Worm (Caenorhabditis elegans) whole organism, L4/young adult: ENCODE data around the gene shpk-1.

ENCODE experiments used
- W03F9.2 ChIP-seq: fragments of 150-350 bp; optimal IDR thresholded peaks from 2 replicates; lab custom pipeline; 2014; ENCODE audit warnings: missing biosample characterization, missing genetic modification characterization
- dao-5 ChIP-seq: sonication (generic microtip); optimal IDR thresholded peaks from 2 replicates; lab custom pipeline; 2016; ENCODE audit warnings: missing genotype, missing genetic modification characterization, moderate library complexity, missing compliant biosample characterization
- him-1 ChIP-seq: sonication (generic microtip); optimal IDR thresholded peaks from 2 replicates; lab custom pipeline; 2016; ENCODE audit warnings: missing genotype, missing genetic modification reagents, missing genetic modification characterization, missing compliant biosample characterization

- TF ChIP-seq him-1 (no peak), W03F9.2 (tag; lab: Kevin White, UChicago) (no peak), dao-5 (tag; lab: Kevin White, UChicago) (no peak)
Observed at ce11 chrIII:13560715-13561114, 47.1 kb upstream of the shpk-1 start.
